Worm (Caenorhabditis elegans) whole organism, L2 larva: ENCODE measurements around the gene daz-1.

Experiments used
- C34F6.9 ChIP-seq: fragments of 150-350 bp; optimal IDR thresholded peaks from 2 replicates; lab custom pipeline; 2014; ENCODE audit warnings: missing biosample characterization, missing genetic modification characterization
- F13H6.1 ChIP-seq: sonication (generic microtip); optimal IDR thresholded peaks from 2 replicates; lab custom pipeline; 2016; ENCODE audit warnings: missing genetic modification characterization, missing compliant biosample characterization
- R02D3.7 ChIP-seq: fragments of 150-350 bp; optimal IDR thresholded peaks from 2 replicates; lab custom pipeline; 2014; ENCODE audit warnings: missing biosample characterization, missing genetic modification characterization
- Y55F3AM.14 ChIP-seq: fragments of 200-800 bp; sonication (Bioruptor generic); optimal IDR thresholded peaks from 2 replicates; lab custom pipeline; 2018; ENCODE audit warnings: mild to moderate bottlenecking, missing genetic modification characterization, missing compliant biosample characterization
- aly-2 ChIP-seq: fragments of 150-350 bp; optimal IDR thresholded peaks from 2 replicates; lab custom pipeline; 2014; ENCODE audit warnings: missing biosample characterization, missing genetic modification characterization
- ceh-16 ChIP-seq: fragments of 150-350 bp; optimal IDR thresholded peaks from 2 replicates; lab custom pipeline; 2014; ENCODE audit warnings: missing biosample characterization, missing genetic modification characterization
- crh-2 ChIP-seq: sonication (generic microtip); optimal IDR thresholded peaks from 2 replicates; lab custom pipeline; 2017; ENCODE audit warnings: missing biosample characterization, missing genetic modification characterization
- dmd-4 ChIP-seq: sonication (generic microtip); optimal IDR thresholded peaks from 2 replicates; lab custom pipeline; 2017; ENCODE audit warnings: missing biosample characterization, missing genetic modification characterization
- elt-1 ChIP-seq: fragments of 150-350 bp; optimal IDR thresholded peaks from 2 replicates; lab custom pipeline; 2014; ENCODE audit warnings: missing biosample characterization, missing genetic modification characterization
- fos-1 ChIP-seq: fragments of 150-350 bp; optimal IDR thresholded peaks from 2 replicates; lab custom pipeline; 2014; ENCODE audit warnings: missing biosample characterization, missing genetic modification characterization
- lin-11 ChIP-seq: fragments of 150-350 bp; sonication (generic microtip); optimal IDR thresholded peaks from 2 replicates; lab custom pipeline; 2014; ENCODE audit warnings: missing biosample characterization, missing genetic modification characterization, inconsistent platforms, mixed read lengths
- lin-13 ChIP-seq: fragments of 150-350 bp; optimal IDR thresholded peaks from 2 replicates; lab custom pipeline; 2014; ENCODE audit warnings: missing biosample characterization, missing genetic modification reagents, missing genetic modification characterization
- lsy-2 ChIP-seq, 2 experiments: fragments of 150-350 bp in 1 of 2; sonication (generic microtip) in 1 of 2; optimal IDR thresholded peaks; 2 replicates each; lab custom pipeline; 2014 to 2017; ENCODE audit warnings: missing biosample characterization in 2 of 2, missing genetic modification characterization in 2 of 2
- mab-5 ChIP-seq: fragments of 150-350 bp; optimal IDR thresholded peaks from 2 replicates; lab custom pipeline; 2014; ENCODE audit warnings: missing biosample characterization, missing genetic modification characterization
- mbf-1 ChIP-seq: sonication (generic microtip); optimal IDR thresholded peaks from 2 replicates; lab custom pipeline; 2017; ENCODE audit warnings: missing biosample characterization, missing genetic modification characterization
- mdl-1 ChIP-seq, 2 experiments: fragments of 150-350 bp in 1 of 2; sonication (generic microtip) in 1 of 2; optimal IDR thresholded peaks; 2 replicates each; lab custom pipeline; 2017; ENCODE audit warnings: missing biosample characterization in 2 of 2, missing genetic modification characterization in 2 of 2
- nhr-10 ChIP-seq: sonication (generic microtip); optimal IDR thresholded peaks from 2 replicates; lab custom pipeline; 2017; ENCODE audit warnings: missing biosample characterization, missing genetic modification characterization
- nhr-11 ChIP-seq: fragments of 150-350 bp; optimal IDR thresholded peaks from 2 replicates; lab custom pipeline; 2014; ENCODE audit warnings: missing biosample characterization, missing genetic modification characterization
- nhr-12 ChIP-seq: fragments of 150-350 bp; optimal IDR thresholded peaks from 2 replicates; lab custom pipeline; 2014; ENCODE audit warnings: missing biosample characterization, missing genetic modification characterization
- nhr-129 ChIP-seq: fragments of 150-350 bp; optimal IDR thresholded peaks from 2 replicates; lab custom pipeline; 2014; ENCODE audit warnings: missing biosample characterization, missing genetic modification characterization
- nhr-21 ChIP-seq: fragments of 150-350 bp; optimal IDR thresholded peaks from 2 replicates; lab custom pipeline; 2014; ENCODE audit warnings: missing biosample characterization, missing genetic modification characterization
- nhr-23 ChIP-seq: fragments of 150-350 bp; optimal IDR thresholded peaks from 2 replicates; lab custom pipeline; 2014; ENCODE audit warnings: missing biosample characterization, missing genetic modification reagents, missing genetic modification characterization
- nhr-237 ChIP-seq: fragments of 150-350 bp; optimal IDR thresholded peaks from 2 replicates; lab custom pipeline; 2014; ENCODE audit warnings: missing biosample characterization, missing genetic modification characterization
- nhr-25 ChIP-seq: fragments of 150-350 bp; sonication (generic microtip); optimal IDR thresholded peaks from 3 replicates; lab custom pipeline; 2014; ENCODE audit warnings: missing biosample characterization, missing genetic modification characterization
- nhr-6 ChIP-seq: fragments of 150-350 bp; optimal IDR thresholded peaks from 2 replicates; lab custom pipeline; 2014; ENCODE audit warnings: missing biosample characterization, missing genetic modification characterization
- skn-1 ChIP-seq: sonication (generic microtip); optimal IDR thresholded peaks from 2 replicates; lab custom pipeline; 2017; ENCODE audit warnings: missing biosample characterization, missing genetic modification characterization
- sma-3 ChIP-seq: sonication (generic microtip); optimal IDR thresholded peaks from 2 replicates; lab custom pipeline; 2016; ENCODE audit warnings: missing genetic modification reagents, missing genetic modification characterization, missing compliant biosample characterization
- sma-9 ChIP-seq, 2 experiments: fragments of 150-350 bp in 1 of 2; sonication (generic microtip) in 1 of 2; optimal IDR thresholded peaks; 2 replicates each; lab custom pipeline; 2014 to 2016; ENCODE audit warnings: missing genetic modification characterization in 2 of 2, mild to moderate bottlenecking in 1 of 2, missing biosample characterization in 1 of 2, missing compliant biosample characterization in 1 of 2, missing genetic modification reagents in 1 of 2, moderate library complexity in 1 of 2
- snpc-4 ChIP-seq: fragments of 150-350 bp; optimal IDR thresholded peaks from 2 replicates; lab custom pipeline; 2014; ENCODE audit warnings: missing biosample characterization, missing genetic modification characterization
- unc-39 ChIP-seq: fragments of 150-350 bp; optimal IDR thresholded peaks from 2 replicates; lab custom pipeline; 2014; ENCODE audit warnings: missing biosample characterization, missing genetic modification characterization
- unc-62 ChIP-seq: fragments of 150-350 bp; optimal IDR thresholded peaks from 2 replicates; lab custom pipeline; 2014; ENCODE audit warnings: missing biosample characterization, missing genetic modification reagents, missing genetic modification characterization
- zag-1 ChIP-seq: fragments of 150-350 bp; optimal IDR thresholded peaks from 2 replicates; lab custom pipeline; 2014; ENCODE audit warnings: missing biosample characterization, missing genetic modification characterization
- ztf-1 ChIP-seq: fragments of 200-800 bp; sonication (Bioruptor generic); conservative IDR thresholded peaks from 2 replicates; pipeline ENCODE4 v1.3.6; 2022; ENCODE audit warnings: missing genetic modification characterization, missing compliant biosample characterization
- ztf-11 ChIP-seq: sonication (generic microtip); optimal IDR thresholded peaks from 2 replicates; lab custom pipeline; 2017; ENCODE audit warnings: missing biosample characterization, missing genetic modification characterization
- ztf-4 ChIP-seq: fragments of 150-350 bp; optimal IDR thresholded peaks from 2 replicates; lab custom pipeline; 2014; ENCODE audit warnings: missing biosample characterization, missing genetic modification characterization

daz-1 gene

DNA sequence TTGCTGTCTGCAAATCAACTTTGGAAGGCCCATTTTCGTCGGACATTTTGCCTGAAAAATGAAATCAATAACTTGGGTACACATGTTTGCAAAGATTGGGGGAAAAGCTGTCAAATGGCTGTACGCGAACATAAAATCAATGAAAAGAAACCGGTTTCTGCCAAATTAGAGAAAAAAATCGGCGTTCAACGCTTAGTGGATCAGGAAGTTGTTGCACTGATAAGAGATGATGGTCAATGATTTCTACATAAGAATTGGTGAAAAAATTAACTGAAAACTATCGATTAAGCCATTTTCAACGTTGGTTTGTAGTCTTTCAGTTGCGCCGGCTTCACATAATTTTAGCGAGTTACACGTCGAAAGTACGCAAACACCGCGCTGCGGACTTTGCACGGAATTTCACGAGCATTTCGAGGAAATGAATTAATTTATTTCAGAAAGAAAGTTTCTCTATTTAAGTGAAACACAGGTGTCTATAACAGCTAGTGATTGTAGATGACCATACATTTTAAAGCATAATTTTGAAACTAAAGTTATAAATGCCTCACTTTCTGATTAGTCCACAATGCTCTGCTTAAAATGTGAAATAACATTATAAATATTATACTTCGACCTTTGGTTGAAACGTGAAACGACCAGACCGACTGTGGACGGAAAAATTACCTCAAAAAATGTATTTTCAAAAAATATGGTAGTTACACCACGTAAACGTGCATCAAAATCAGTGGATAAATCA is 26.4 kb upstream of the daz-1 start, which contains the start of the genes F07F6.4 and F07F6.2:
TSS of gene F07F6.4 (minus strand) at position 51 of the 736 bp plus-strand sequence.
TSS of gene F07F6.2 (plus strand) at position 686 of the 736 bp plus-strand sequence.
- TF ChIP-seq nhr-23 (tag; lab: Kevin White, UChicago), result no peak
- peak; percentile 5 for TF ChIP-seq lin-13 (GFP tag; lab: Kevin White, UChicago)
- TF ChIP-seq ceh-16 (tag; lab: Kevin White, UChicago), result no peak
- no peak for TF ChIP-seq nhr-10 (tag; lab: Kevin White, UChicago)
- TF ChIP-seq sma-3 (GFP tag; lab: Kevin White, UChicago), result no peak
- TF ChIP-seq nhr-21 (tag; lab: Kevin White, UChicago), result no peak
- peak; percentile 59 for TF ChIP-seq C34F6.9 (tag; lab: Kevin White, UChicago)
- TF ChIP-seq sma-9 (GFP tag; optimal IDR thresholded peaks at IDR 0.05; lab: Kevin White, UChicago), result no peak
- no peak for TF ChIP-seq sma-9 (tag; optimal IDR thresholded peaks at IDR 0.05; lab: Kevin White, UChicago)
- no peak for TF ChIP-seq nhr-6 (tag; lab: Kevin White, UChicago)
- TF ChIP-seq nhr-237 (tag; lab: Kevin White, UChicago), result no peak
- no peak for TF ChIP-seq ztf-1 (GFP tag; lab: Robert Waterston, UW)
- TF ChIP-seq mdl-1 (tag; optimal IDR thresholded peaks at IDR 0.05; lab: Kevin White, UChicago), result no peak
- no peak for TF ChIP-seq lin-11 (tag; lab: Kevin White, UChicago)
- TF ChIP-seq nhr-129 (tag; lab: Kevin White, UChicago), result peak; percentile 8
- no peak for TF ChIP-seq zag-1
- TF ChIP-seq nhr-12 (tag; lab: Kevin White, UChicago), result no peak
- no peak for TF ChIP-seq dmd-4 (tag; lab: Kevin White, UChicago)
- TF ChIP-seq lsy-2 (tag; optimal IDR thresholded peaks at IDR 0.05; lab: Kevin White, UChicago), result peak in 1 of 2 experiments; percentile 58
- peak; percentile 88 for TF ChIP-seq crh-2 (tag; lab: Kevin White, UChicago)
- no peak for TF ChIP-seq mab-5 (tag; lab: Kevin White, UChicago)
- no peak for TF ChIP-seq ztf-4 (tag; lab: Kevin White, UChicago)
- TF ChIP-seq elt-1 (tag; lab: Kevin White, UChicago), result no peak
- no peak for TF ChIP-seq nhr-25 (tag; lab: Kevin White, UChicago)
- no peak for TF ChIP-seq Y55F3AM.14 (GFP tag; lab: Kevin White, UChicago)
- TF ChIP-seq mbf-1 (tag; lab: Kevin White, UChicago), result no peak
- no peak for TF ChIP-seq fos-1 (tag; lab: Kevin White, UChicago)

DNA sequence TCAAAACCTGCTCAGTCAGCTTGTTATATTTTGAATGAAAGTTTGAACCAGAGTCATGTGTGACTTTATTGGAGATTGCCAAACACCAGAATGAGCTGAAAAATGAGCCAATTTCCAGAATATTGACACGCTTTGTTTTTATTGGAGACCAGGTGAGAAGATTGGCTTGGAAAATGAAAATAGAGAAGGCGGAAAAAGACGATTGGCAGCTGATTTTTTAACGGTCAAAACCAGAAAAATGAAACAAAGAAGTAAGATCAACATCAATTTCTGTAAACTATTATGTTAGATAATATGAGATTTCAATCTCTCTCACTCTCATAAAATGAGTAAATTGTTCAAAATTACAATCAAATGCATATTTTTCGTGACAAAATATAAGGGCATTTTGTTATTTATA is 23.0 kb upstream of the daz-1 start, which contains the start of gene srx-114:
TSS of gene srx-114 (minus strand) at position 101 of the 400 bp plus-strand sequence.
- TF ChIP-seq unc-39 (tag; lab: Kevin White, UChicago) (no peak), nhr-129 (tag; lab: Kevin White, UChicago) (no peak), R02D3.7 (tag; lab: Kevin White, UChicago) (no peak), mdl-1 (tag; optimal IDR thresholded peaks at IDR 0.05; lab: Kevin White, UChicago) (no peak), F13H6.1 (no peak), elt-1 (tag; lab: Kevin White, UChicago) (no peak), lsy-2 (tag; optimal IDR thresholded peaks at IDR 0.05; lab: Kevin White, UChicago) (no peak), nhr-11 (no peak), nhr-237 (tag; lab: Kevin White, UChicago) (no peak), aly-2 (no peak), snpc-4 (tag; lab: Kevin White, UChicago) (no peak), ztf-1 (GFP tag; lab: Robert Waterston, UW) (no peak)

DNA sequence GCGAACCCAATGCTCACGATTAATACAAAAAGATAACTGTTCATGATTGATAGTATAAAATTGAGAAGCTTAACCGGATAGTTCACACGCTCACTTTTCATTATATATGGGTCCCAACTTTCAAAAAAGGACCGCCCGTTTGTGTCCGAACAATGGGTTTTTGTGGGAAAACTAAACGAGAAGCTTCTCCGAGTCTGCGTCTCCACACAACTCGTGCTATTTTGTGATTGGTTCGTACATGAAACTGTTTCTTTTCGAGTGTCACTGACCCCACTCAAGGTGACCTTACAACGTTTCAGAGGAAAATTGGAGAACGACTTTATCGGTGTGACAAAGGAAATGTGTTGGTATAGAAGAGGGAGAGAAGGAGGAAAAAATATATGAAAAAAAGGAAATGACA is 19.3 kb upstream of the daz-1 start, which contains the start of gene dct-5:
TSS of gene dct-5 (minus strand) at position 101 of the 400 bp plus-strand sequence.
- TF ChIP-seq lin-11 (tag; lab: Kevin White, UChicago) (no peak), unc-62 (no peak), ztf-4 (tag; lab: Kevin White, UChicago) (no peak), F13H6.1 (no peak), ztf-11 (tag; lab: Kevin White, UChicago) (no peak), skn-1 (tag; lab: Kevin White, UChicago) (no peak), R02D3.7 (tag; lab: Kevin White, UChicago) (no peak)
- TF ChIP-seq, all 48 proteins: peak for 0
